Fruit fly (Drosophila melanogaster) whole organism, embryonic: Measurements from ENCODE around the gene Sidpn.

Experiments used
- Adf1 ChIP-seq: fragments of 200-800 bp; sonication (Bioruptor generic); IDR thresholded peaks from 2 replicates; pipeline ENCODE4 v1.3.6; 2022; ENCODE audit warnings: missing biosample characterization, missing genetic modification characterization
- CG12155 ChIP-seq: fragments of 200-800 bp; sonication (Bioruptor generic); optimal IDR thresholded peaks from 3 replicates; lab custom pipeline; 2016; ENCODE audit warnings: missing biosample characterization, missing genetic modification characterization
- CG12391 ChIP-seq: fragments of 200-800 bp; sonication (Bioruptor generic); optimal IDR thresholded peaks from 3 replicates; lab custom pipeline; 2018; ENCODE audit warnings: missing biosample characterization, mild to moderate bottlenecking, missing genetic modification characterization, moderate library complexity
- CG14860 ChIP-seq: fragments of 200-800 bp; sonication (Bioruptor generic); IDR thresholded peaks from 3 replicates; pipeline ENCODE4 v1.3.6; 2022; ENCODE audit warnings: missing biosample characterization, missing genetic modification characterization; ENCODE audit not compliant: partially characterized antibody
- CG17361 ChIP-seq: fragments of 200-800 bp; sonication (Bioruptor generic); IDR thresholded peaks from 3 replicates; pipeline ENCODE4 v1.3.6; 2022; ENCODE audit warnings: missing biosample characterization, missing genetic modification characterization
- CG17568 ChIP-seq: fragments of 200-800 bp; sonication (Bioruptor generic); optimal IDR thresholded peaks from 2 replicates; lab custom pipeline; 2018; ENCODE audit warnings: missing biosample characterization, mild to moderate bottlenecking, missing genetic modification characterization, moderate library complexity
- CG1832 ChIP-seq: fragments of 200-800 bp; sonication (Bioruptor generic); optimal IDR thresholded peaks from 2 replicates; lab custom pipeline; 2017; ENCODE audit warnings: missing biosample characterization, mild to moderate bottlenecking, missing genetic modification characterization, inconsistent platforms
- CG18476 ChIP-seq: fragments of 200-800 bp; sonication (Bioruptor generic); optimal IDR thresholded peaks from 2 replicates; lab custom pipeline; 2016; ENCODE audit warnings: missing biosample characterization, mild to moderate bottlenecking, missing genetic modification characterization
- CG2199 ChIP-seq: fragments of 200-800 bp; sonication (Bioruptor generic); IDR thresholded peaks from 3 replicates; pipeline ENCODE4 v1.3.6; 2022; ENCODE audit warnings: missing biosample characterization, missing genetic modification characterization
- CG31365 ChIP-seq: fragments of 200-800 bp; sonication (Bioruptor generic); optimal IDR thresholded peaks from 2 replicates; lab custom pipeline; 2018; ENCODE audit warnings: missing biosample characterization, mild to moderate bottlenecking, missing genetic modification characterization
- CG34422 ChIP-seq: fragments of 200-800 bp; sonication (Bioruptor generic); IDR thresholded peaks from 3 replicates; pipeline ENCODE4 v1.3.6; 2022; ENCODE audit warnings: missing biosample characterization, missing genetic modification characterization
- CG4617 ChIP-seq: fragments of 200-800 bp; sonication (Bioruptor generic); optimal IDR thresholded peaks from 3 replicates; lab custom pipeline; 2016; ENCODE audit warnings: missing biosample characterization, missing genetic modification characterization, borderline replicate concordance
- CG6272 ChIP-seq: fragments of 200-800 bp; sonication (Bioruptor generic); IDR thresholded peaks from 2 replicates; pipeline ENCODE4 v1.3.6; 2022; ENCODE audit warnings: missing biosample characterization, missing genetic modification characterization
- CG7271 ChIP-seq: fragments of 200-800 bp; sonication (Bioruptor generic); optimal IDR thresholded peaks from 2 replicates; lab custom pipeline; 2018; ENCODE audit warnings: missing biosample characterization, mild to moderate bottlenecking, missing genetic modification characterization, moderate library complexity
- Dip3 ChIP-seq: fragments of 200-800 bp; sonication (Bioruptor generic); optimal IDR thresholded peaks from 3 replicates; lab custom pipeline; 2016; ENCODE audit warnings: missing biosample characterization, missing genetic modification characterization
- Dll ChIP-seq: fragments of 200-800 bp; sonication (Bioruptor generic); IDR thresholded peaks from 4 replicates; pipeline ENCODE4 v1.3.6; 2022; ENCODE audit warnings: missing biosample characterization, missing genetic modification characterization; ENCODE audit not compliant: partially characterized antibody
- Elba2 ChIP-seq: fragments of 200-800 bp; sonication (Bioruptor generic); optimal IDR thresholded peaks from 3 replicates; lab custom pipeline; 2016; ENCODE audit warnings: missing biosample characterization, missing genetic modification characterization
- MESR4 ChIP-seq: fragments of 200-800 bp; sonication (Bioruptor generic); optimal IDR thresholded peaks from 2 replicates; lab custom pipeline; 2018; ENCODE audit warnings: missing biosample characterization, mild to moderate bottlenecking, missing genetic modification characterization, moderate library complexity
- NK7.1 ChIP-seq: fragments of 200-800 bp; sonication (Bioruptor generic); optimal IDR thresholded peaks from 3 replicates; lab custom pipeline; 2016; ENCODE audit warnings: missing biosample characterization, missing genetic modification characterization
- Nf-YB ChIP-seq: fragments of 200-800 bp; sonication (Bioruptor generic); optimal IDR thresholded peaks from 3 replicates; lab custom pipeline; 2019; ENCODE audit warnings: missing biosample characterization, mild to moderate bottlenecking, missing genetic modification characterization, moderate library complexity
- NfI ChIP-seq: fragments of 200-800 bp; sonication (Bioruptor generic); optimal IDR thresholded peaks from 3 replicates; lab custom pipeline; 2018; ENCODE audit warnings: missing biosample characterization, mild to moderate bottlenecking, missing genetic modification characterization, moderate library complexity
- Sry-δ ChIP-seq: fragments of 200-800 bp; sonication (Bioruptor generic); optimal IDR thresholded peaks from 2 replicates; lab custom pipeline; 2016; ENCODE audit warnings: missing biosample characterization, missing genetic modification characterization
- Ssrp ChIP-seq: fragments of 200-800 bp; sonication (Bioruptor generic); optimal IDR thresholded peaks from 2 replicates; lab custom pipeline; 2018; ENCODE audit warnings: missing biosample characterization, mild to moderate bottlenecking, missing genetic modification characterization, moderate library complexity
- bab2 ChIP-seq: fragments of 200-800 bp; sonication (Bioruptor generic); optimal IDR thresholded peaks from 2 replicates; lab custom pipeline; 2016; ENCODE audit warnings: missing biosample characterization, missing genetic modification characterization
- cato ChIP-seq: fragments of 200-800 bp; sonication (Bioruptor generic); optimal IDR thresholded peaks from 2 replicates; lab custom pipeline; 2016; ENCODE audit warnings: missing biosample characterization, missing genetic modification characterization, borderline replicate concordance
- ci ChIP-seq: fragments of 200-800 bp; sonication (Bioruptor generic); IDR thresholded peaks from 3 replicates; pipeline ENCODE4 v1.3.6; 2022; ENCODE audit warnings: missing biosample characterization, missing genetic modification characterization
- crol ChIP-seq: fragments of 200-800 bp; sonication (Bioruptor generic); IDR thresholded peaks from 2 replicates; pipeline ENCODE4 v1.3.6; 2022; ENCODE audit warnings: missing biosample characterization, missing genetic modification characterization
- crp ChIP-seq, 2 experiments: fragments of 200-800 bp; sonication (Bioruptor generic); optimal IDR thresholded peaks; 2 replicates in 1 of 2; 3 replicates in 1 of 2; lab custom pipeline; 2017; ENCODE audit warnings: missing biosample characterization in 2 of 2, missing genetic modification characterization in 2 of 2, mild to moderate bottlenecking in 1 of 2, moderate library complexity in 1 of 2
- cwo ChIP-seq: fragments of 200-800 bp; sonication (Bioruptor generic); optimal IDR thresholded peaks from 3 replicates; lab custom pipeline; 2017; ENCODE audit warnings: missing biosample characterization, missing genetic modification characterization, mild to moderate bottlenecking, moderate library complexity, missing genetic modification reagents
- dan ChIP-seq: fragments of 200-800 bp; sonication (Bioruptor generic); IDR thresholded peaks from 2 replicates; pipeline ENCODE4 v1.3.6; 2022; ENCODE audit warnings: missing biosample characterization, missing genetic modification characterization
- ems ChIP-seq: fragments of 200-800 bp; sonication (Bioruptor generic); optimal IDR thresholded peaks from 3 replicates; lab custom pipeline; 2016; ENCODE audit warnings: missing biosample characterization, missing genetic modification characterization
- fru ChIP-seq: fragments of >200 bp; optimal IDR thresholded peaks from 2 replicates; lab custom pipeline; 2017
- grn ChIP-seq: fragments of 200-800 bp; sonication (Bioruptor generic); optimal IDR thresholded peaks from 3 replicates; lab custom pipeline; 2017; ENCODE audit warnings: missing biosample characterization, missing genetic modification characterization
- hkb ChIP-seq, 2 experiments: fragments of 200-800 bp in 1 of 2; fragments of >200 bp in 1 of 2; sonication (Bioruptor generic) in 1 of 2; IDR thresholded peaks in 1 of 2; optimal IDR thresholded peaks in 1 of 2; 2 replicates each; pipeline versions ENCODE4 v1.3.6 to Lab custom; 2017 to 2022; ENCODE audit warnings: missing biosample characterization in 1 of 2, missing genetic modification characterization in 1 of 2
- ind ChIP-seq: fragments of 200-800 bp; sonication (Bioruptor generic); optimal IDR thresholded peaks from 3 replicates; lab custom pipeline; 2016; ENCODE audit warnings: missing biosample characterization, missing genetic modification characterization
- inv ChIP-seq: fragments of 200-800 bp; sonication (Bioruptor generic); IDR thresholded peaks from 2 replicates; pipeline ENCODE4 v1.3.6; 2022; ENCODE audit warnings: missing biosample characterization, missing genetic modification characterization; ENCODE audit not compliant: partially characterized antibody
- jumu ChIP-seq: fragments of 200-800 bp; sonication (Bioruptor generic); optimal IDR thresholded peaks from 3 replicates; lab custom pipeline; 2016; ENCODE audit warnings: missing biosample characterization, missing genetic modification characterization
- kni ChIP-seq: fragments of 200-800 bp; sonication (Bioruptor generic); optimal IDR thresholded peaks from 3 replicates; lab custom pipeline; 2017; ENCODE audit warnings: mild to moderate bottlenecking, missing biosample characterization, missing genetic modification reagents, missing genetic modification characterization
- lmd ChIP-seq: fragments of 200-800 bp; sonication (Bioruptor generic); IDR thresholded peaks from 2 replicates; pipeline ENCODE4 v1.3.6; 2022; ENCODE audit warnings: missing biosample characterization, missing genetic modification characterization
- oc ChIP-seq: fragments of 200-800 bp; sonication (Bioruptor generic); optimal IDR thresholded peaks from 2 replicates; lab custom pipeline; 2018; ENCODE audit warnings: missing biosample characterization, mild to moderate bottlenecking, missing genetic modification characterization, moderate library complexity
- pan ChIP-seq, 4 experiments: fragments of >200 bp in 3 of 4; fragments of 200-800 bp in 1 of 4; sonication (Bioruptor generic) in 1 of 4; optimal IDR thresholded peaks in 3 of 4; IDR thresholded peaks in 1 of 4; 2 replicates each; pipeline versions ENCODE4 v1.3.6 to Lab custom; 2017 to 2022; ENCODE audit warnings: missing biosample characterization in 2 of 4, missing genetic modification characterization in 2 of 4, mixed read lengths in 1 of 4
- prd ChIP-seq, 3 experiments: fragments of >200 bp in 2 of 3; fragments of 200-800 bp in 1 of 3; sonication (Bioruptor generic) in 1 of 3; optimal IDR thresholded peaks in 2 of 3; IDR thresholded peaks in 1 of 3; 2 replicates in 2 of 3; 3 replicates in 1 of 3; pipeline versions ENCODE4 v1.3.6 to Lab custom; 2017 to 2022; ENCODE audit warnings: missing biosample characterization in 1 of 3, missing genetic modification characterization in 1 of 3
- rib ChIP-seq: fragments of 200-800 bp; sonication (Bioruptor generic); IDR thresholded peaks from 2 replicates; pipeline ENCODE4 v1.3.6; 2022; ENCODE audit warnings: missing biosample characterization, missing genetic modification characterization
- sr ChIP-seq: fragments of 200-800 bp; sonication (Bioruptor generic); IDR thresholded peaks from 3 replicates; pipeline ENCODE4 v1.3.6; 2022; ENCODE audit warnings: missing biosample characterization, missing genetic modification characterization
- stc ChIP-seq: fragments of 200-800 bp; sonication (Bioruptor generic); IDR thresholded peaks from 2 replicates; pipeline ENCODE4 v1.3.6; 2022; ENCODE audit warnings: missing biosample characterization, missing genetic modification characterization
- stwl ChIP-seq: fragments of 200-800 bp; sonication (Bioruptor generic); optimal IDR thresholded peaks from 3 replicates; lab custom pipeline; 2018; ENCODE audit warnings: missing biosample characterization, mild to moderate bottlenecking, missing genetic modification characterization, moderate library complexity
- sug ChIP-seq: fragments of 200-800 bp; optimal IDR thresholded peaks from 2 replicates; lab custom pipeline; 2019; ENCODE audit warnings: missing biosample characterization, mild to moderate bottlenecking, missing genetic modification characterization, moderate library complexity
- z ChIP-seq: fragments of 200-800 bp; sonication (Bioruptor generic); IDR thresholded peaks from 3 replicates; pipeline ENCODE4 v1.3.6; 2022; ENCODE audit warnings: missing biosample characterization, missing genetic modification characterization

Sidpn gene

DNA sequence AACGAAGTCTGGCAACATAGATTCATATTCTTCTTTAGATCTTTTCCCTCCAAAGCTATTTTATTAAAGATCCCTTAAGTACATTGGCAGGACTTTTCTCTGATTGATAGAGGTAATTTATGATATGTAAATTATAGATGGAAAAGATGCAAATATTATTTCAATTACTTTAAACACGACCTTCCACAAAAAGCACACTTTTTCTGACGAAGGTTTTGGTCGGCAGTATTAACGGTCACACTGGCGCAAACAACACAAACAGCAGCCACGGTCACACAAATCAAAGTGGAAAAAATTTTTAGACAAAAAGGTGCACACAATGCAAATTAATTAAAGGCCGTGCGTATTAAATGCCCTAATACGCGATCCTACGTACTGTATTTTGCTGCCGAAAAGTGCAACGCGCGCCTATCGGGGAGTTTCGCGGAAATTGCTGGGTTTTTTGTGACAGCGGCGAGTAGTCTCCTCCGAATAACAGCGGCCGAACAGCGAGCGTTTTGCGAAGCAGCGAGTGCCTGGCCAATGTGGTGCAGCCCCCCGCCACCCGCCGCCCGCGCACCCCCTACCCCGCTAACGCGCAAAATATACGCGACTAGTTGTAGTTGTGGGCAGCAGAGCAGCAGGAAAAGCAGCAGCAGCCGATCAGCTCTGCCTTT lies 26.5 kb downstream of the Sidpn start, which contains the start of gene CG10492:
TSS of gene CG10492 (plus strand) at position 219 of the 656 bp plus-strand sequence.
- TF ChIP-seq CG4617 (GFP tag; lab: Kevin White, UChicago) (peak; percentile 92), jumu (GFP tag; lab: Kevin White, UChicago) (no peak), oc (no peak), prd (optimal IDR thresholded peaks at IDR 0.05; lab: Kevin White, UChicago) (no peak), prd (GFP tag; IDR thresholded peaks at IDR 0.05; lab: Robert Waterston, UW) (no peak), CG14860 (GFP tag; lab: Robert Waterston, UW) (no peak), CG18476 (GFP tag; lab: Kevin White, UChicago) (no peak), hkb (optimal IDR thresholded peaks at IDR 0.05; lab: Kevin White, UChicago) (peak; percentile 73), hkb (GFP tag; IDR thresholded peaks at IDR 0.05; lab: Robert Waterston, UW) (no peak), Dip3 (GFP tag; lab: Kevin White, UChicago) (peak; percentile 12), kni (GFP tag; lab: Kevin White, UChicago) (peak; percentile 92), dan (GFP tag; lab: Robert Waterston, UW) (no peak), Dll (GFP tag; lab: Robert Waterston, UW) (0 out of 4 replicates have a peak, but pooled peaks have one; percentile 39), CG31365 (tag; lab: Kevin White, UChicago) (no peak), CG34422 (peak; percentile 83), inv (no peak), CG2199 (GFP tag; lab: Robert Waterston, UW) (0 out of 3 replicates have a peak, but pooled peaks have one; percentile 15), fru (lab: Kevin White, UChicago) (peak; percentile 44), cato (GFP tag; lab: Kevin White, UChicago) (no peak), CG1832 (GFP tag; lab: Kevin White, UChicago) (no peak), NfI (GFP tag; lab: Kevin White, UChicago) (no peak), crp (GFP tag; optimal IDR thresholded peaks at IDR 0.05; lab: Kevin White, UChicago) (no peak), CG7271 (tag; lab: Kevin White, UChicago) (no peak), sug (tag; lab: Kevin White, UChicago) (peak; percentile 49), CG12391 (tag; lab: Kevin White, UChicago) (peak; percentile 7), crol (GFP tag; lab: Robert Waterston, UW) (peak; percentile 100), CG6272 (GFP tag; lab: Robert Waterston, UW) (no peak), MESR4 (GFP tag; lab: Kevin White, UChicago) (peak; percentile 92), pan (optimal IDR thresholded peaks at IDR 0.05; lab: Kevin White, UChicago) (no peak), pan (GFP tag; optimal IDR thresholded peaks at IDR 0.05 in 1 of 2, IDR thresholded peaks at IDR 0.05 in 1 of 2) (no peak), rib (GFP tag; lab: Robert Waterston, UW) (peak; percentile 69; the same call in 1 of the 2 replicates), sr (GFP tag; lab: Robert Waterston, UW) (peak; percentile 29; the same call in 1 of the 3 replicates), bab2 (GFP tag; lab: Kevin White, UChicago) (no peak), stwl (peak; percentile 51), Elba2 (GFP tag; lab: Kevin White, UChicago) (peak; percentile 20), NK7.1 (no peak), Nf-YB (GFP tag; lab: Kevin White, UChicago) (no peak), cwo (GFP tag; lab: Kevin White, UChicago) (no peak), ci (GFP tag; lab: Robert Waterston, UW) (peak; percentile 49; the same call in 1 of the 3 replicates), CG17361 (peak; percentile 23; the same call in 1 of the 3 replicates), z (GFP tag; lab: Robert Waterston, UW) (0 out of 3 replicates have a peak, but pooled peaks have one; percentile 14), Adf1 (GFP tag; lab: Robert Waterston, UW) (peak; percentile 84), Sry-δ (GFP tag; lab: Kevin White, UChicago) (peak; percentile 52), lmd (GFP tag; lab: Robert Waterston, UW) (no peak), ind (no peak), stc (GFP tag; lab: Robert Waterston, UW) (no peak), CG17568 (GFP tag; lab: Kevin White, UChicago) (no peak), Ssrp (no peak), ems (no peak), CG12155 (GFP tag; lab: Kevin White, UChicago) (peak; percentile 100), grn (no peak)
